Worm (Caenorhabditis elegans) whole organism, L3 larva: Measurements from ENCODE around the gene srab-13.

Experiments used
- ZK546.5 ChIP-seq: sonication (generic microtip); optimal IDR thresholded peaks from 2 replicates; lab custom pipeline; 2017; ENCODE audit warnings: missing biosample characterization, missing genetic modification characterization
- aly-2 ChIP-seq: fragments of 150-350 bp; optimal IDR thresholded peaks from 2 replicates; lab custom pipeline; 2014; ENCODE audit warnings: missing biosample characterization, missing genetic modification characterization
- ama-1 ChIP-seq: fragments of 150-350 bp; optimal IDR thresholded peaks from 2 replicates; lab custom pipeline; 2018
- ceh-16 ChIP-seq: sonication (generic microtip); optimal IDR thresholded peaks from 2 replicates; lab custom pipeline; 2017; ENCODE audit warnings: missing biosample characterization, missing genetic modification characterization
- ceh-82 ChIP-seq: fragments of 150-350 bp; optimal IDR thresholded peaks from 2 replicates; lab custom pipeline; 2014; ENCODE audit warnings: missing biosample characterization, missing genetic modification characterization
- egl-27 ChIP-seq: sonication (generic microtip); optimal IDR thresholded peaks from 4 replicates; lab custom pipeline; 2017; ENCODE audit warnings: missing biosample characterization, missing genetic modification reagents, missing genetic modification characterization
- egl-5 ChIP-seq: fragments of 150-350 bp; optimal IDR thresholded peaks from 2 replicates; lab custom pipeline; 2017; ENCODE audit warnings: missing biosample characterization, missing genetic modification reagents, missing genetic modification characterization, inconsistent platforms
- elt-2 ChIP-seq: sonication (generic microtip); optimal IDR thresholded peaks from 2 replicates; lab custom pipeline; 2016; ENCODE audit warnings: missing genetic modification reagents, mild to moderate bottlenecking, missing genetic modification characterization, missing compliant biosample characterization
- elt-3 ChIP-seq, 3 experiments: fragments of 150-350 bp in 1 of 3; sonication (generic microtip) in 2 of 3; optimal IDR thresholded peaks; 2 replicates in 2 of 3; 4 replicates in 1 of 3; lab custom pipeline; 2014 to 2017; ENCODE audit warnings: missing biosample characterization in 3 of 3, missing genetic modification characterization in 3 of 3
- eor-1 ChIP-seq, 2 experiments: fragments of 150-350 bp; optimal IDR thresholded peaks; 2 replicates each; lab custom pipeline; 2014 to 2018; ENCODE audit warnings: missing biosample characterization in 2 of 2, missing genetic modification characterization in 2 of 2
- fkh-10 ChIP-seq: sonication (generic microtip); optimal IDR thresholded peaks from 2 replicates; lab custom pipeline; 2017; ENCODE audit warnings: missing biosample characterization, missing genetic modification reagents, missing genetic modification characterization
- fkh-2 ChIP-seq: fragments of 150-350 bp; optimal IDR thresholded peaks from 2 replicates; lab custom pipeline; 2014; ENCODE audit warnings: missing biosample characterization, missing genetic modification reagents, missing genetic modification characterization
- fos-1 ChIP-seq: fragments of 150-350 bp; optimal IDR thresholded peaks from 2 replicates; lab custom pipeline; 2014; ENCODE audit warnings: missing biosample characterization, missing genetic modification characterization
- hmg-11 ChIP-seq: sonication (generic microtip); optimal IDR thresholded peaks from 2 replicates; lab custom pipeline; 2016; ENCODE audit warnings: missing genetic modification characterization, missing compliant biosample characterization
- jun-1 ChIP-seq: fragments of 150-350 bp; optimal IDR thresholded peaks from 2 replicates; lab custom pipeline; 2014; ENCODE audit warnings: missing biosample characterization, missing genetic modification reagents, missing genetic modification characterization
- mdl-1 ChIP-seq: fragments of 150-350 bp; optimal IDR thresholded peaks from 2 replicates; lab custom pipeline; 2014; ENCODE audit warnings: missing biosample characterization, missing genetic modification characterization
- nhr-12 ChIP-seq: fragments of 150-350 bp; optimal IDR thresholded peaks from 2 replicates; lab custom pipeline; 2014; ENCODE audit warnings: missing biosample characterization, missing genetic modification characterization
- nhr-23 ChIP-seq: fragments of 150-350 bp; optimal IDR thresholded peaks from 2 replicates; lab custom pipeline; 2014; ENCODE audit warnings: missing biosample characterization, missing genetic modification reagents, missing genetic modification characterization
- nhr-237 ChIP-seq: fragments of 150-350 bp; optimal IDR thresholded peaks from 2 replicates; lab custom pipeline; 2014; ENCODE audit warnings: missing biosample characterization, missing genetic modification characterization
- nhr-25 ChIP-seq: sonication (generic microtip); optimal IDR thresholded peaks from 2 replicates; lab custom pipeline; 2017; ENCODE audit warnings: missing biosample characterization, missing genetic modification characterization
- nhr-28 ChIP-seq: fragments of 150-350 bp; optimal IDR thresholded peaks from 2 replicates; lab custom pipeline; 2014; ENCODE audit warnings: missing biosample characterization, missing genetic modification characterization
- nhr-67 ChIP-seq: fragments of 150-350 bp; optimal IDR thresholded peaks from 2 replicates; lab custom pipeline; 2014; ENCODE audit warnings: missing biosample characterization, missing genetic modification characterization
- nhr-77 ChIP-seq: fragments of 150-350 bp; optimal IDR thresholded peaks from 2 replicates; lab custom pipeline; 2014; ENCODE audit warnings: missing biosample characterization, missing genetic modification characterization
- pha-4 ChIP-seq: fragments of 150-350 bp; optimal IDR thresholded peaks from 2 replicates; lab custom pipeline; 2014; ENCODE audit warnings: missing biosample characterization, missing genetic modification reagents, missing genetic modification characterization
- pqm-1 ChIP-seq: fragments of 150-350 bp; optimal IDR thresholded peaks from 2 replicates; lab custom pipeline; 2017; ENCODE audit warnings: missing biosample characterization, missing genetic modification characterization, inconsistent platforms
- sea-2 ChIP-seq: fragments of 150-350 bp; sonication (generic microtip); optimal IDR thresholded peaks from 4 replicates; lab custom pipeline; 2014; ENCODE audit warnings: missing biosample characterization, missing genetic modification reagents, missing genetic modification characterization
- skn-1 ChIP-seq: fragments of 150-350 bp; optimal IDR thresholded peaks from 2 replicates; lab custom pipeline; 2014; ENCODE audit warnings: missing biosample characterization, missing genetic modification characterization
- snpc-4 ChIP-seq: fragments of 150-350 bp; optimal IDR thresholded peaks from 2 replicates; lab custom pipeline; 2014; ENCODE audit warnings: missing biosample characterization, missing genetic modification characterization
- unc-39 ChIP-seq: sonication (generic microtip); optimal IDR thresholded peaks from 4 replicates; lab custom pipeline; 2017; ENCODE audit warnings: missing biosample characterization, missing genetic modification characterization
- ztf-11 ChIP-seq: fragments of 150-350 bp; optimal IDR thresholded peaks from 2 replicates; lab custom pipeline; 2014; ENCODE audit warnings: missing biosample characterization, missing genetic modification characterization

Gene srab-13

ce11 chrV:1991381-1991780 lies 36.3 kb downstream of the srab-13 start:
- TF ChIP-seq hmg-11 (no peak), ZK546.5 (tag; lab: Kevin White, UChicago) (no peak), jun-1 (tag; lab: Kevin White, UChicago) (no peak), snpc-4 (tag; lab: Kevin White, UChicago) (no peak), fos-1 (tag; lab: Kevin White, UChicago) (no peak), ceh-82 (tag; lab: Kevin White, UChicago) (no peak)
- TF ChIP-seq, all 47 proteins: peak for 0

ce11 chrV:1989220-1989619 lies 38.5 kb downstream of the srab-13 start:
- TF ChIP-seq pqm-1 (peak; percentile 28), mdl-1 (tag; lab: Kevin White, UChicago) (no peak), elt-2 (peak; percentile 69)

DNA sequence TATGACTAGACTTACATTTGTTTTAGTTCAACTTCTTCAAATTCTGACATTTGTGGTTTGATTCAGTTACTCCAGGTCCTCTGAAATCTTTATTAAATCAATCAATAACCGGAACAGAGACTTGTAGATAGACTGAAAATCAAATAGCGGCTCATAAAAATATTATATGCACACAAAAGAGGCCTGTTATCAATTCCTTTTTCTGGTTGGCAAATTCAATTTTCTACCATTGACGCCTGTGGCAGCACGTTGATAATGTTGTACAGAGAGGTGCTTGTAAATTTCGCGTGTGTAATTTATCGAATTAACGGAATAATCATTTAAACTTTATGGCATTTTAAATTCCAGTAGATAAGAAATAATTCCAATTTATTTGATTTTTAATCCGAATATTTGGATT lies 40.7 kb downstream of the srab-13 start, which contains the start of gene T08B1.1:
Gene T08B1.1 (minus strand): TSS at position 92 of the 400 bp plus-strand sequence.
- TF ChIP-seq fkh-2 (tag; lab: Kevin White, UChicago) = no peak
- TF ChIP-seq elt-2 = peak; percentile 88
- peak; percentile 74 for TF ChIP-seq pqm-1
- no peak for TF ChIP-seq nhr-67 (tag; lab: Kevin White, UChicago)
- no peak for TF ChIP-seq pha-4 (tag; lab: Kevin White, UChicago)

DNA sequence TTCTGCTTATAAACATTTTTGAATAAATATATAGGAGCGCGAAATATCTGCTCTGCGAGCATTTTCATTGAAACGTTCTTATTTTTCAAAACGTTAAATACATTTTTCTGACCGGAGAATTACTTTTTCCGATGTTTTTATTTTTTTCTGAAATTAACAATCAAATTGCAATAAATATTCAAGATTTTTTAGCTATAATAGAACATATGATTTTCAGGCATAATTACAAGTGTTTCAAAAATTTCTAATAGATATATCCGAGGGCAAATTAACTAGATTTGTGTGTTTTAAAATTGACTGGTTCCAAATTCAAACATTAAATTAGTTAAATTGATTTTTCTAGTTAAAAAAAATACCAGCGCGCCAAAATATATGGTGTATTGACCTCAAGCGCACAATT lies 48.7 kb downstream of the srab-13 start, which contains the start of gene T08B1.4:
Gene T08B1.4 (plus strand): TSS at position 301 of the 400 bp plus-strand sequence.
- TF ChIP-seq nhr-12 (tag; lab: Kevin White, UChicago) (no peak), elt-3 (tag; optimal IDR thresholded peaks at IDR 0.05; lab: Kevin White, UChicago) (no peak), nhr-77 (tag; lab: Kevin White, UChicago) (no peak), skn-1 (no peak), aly-2 (tag; lab: Kevin White, UChicago) (no peak), fkh-10 (GFP tag; lab: Kevin White, UChicago) (no peak), egl-27 (tag; lab: Kevin White, UChicago) (no peak), sea-2 (no peak), nhr-23 (tag; lab: Kevin White, UChicago) (no peak), nhr-28 (no peak), elt-2 (no peak), ZK546.5 (tag; lab: Kevin White, UChicago) (no peak), pha-4 (tag; lab: Kevin White, UChicago) (no peak), ztf-11 (tag; lab: Kevin White, UChicago) (no peak), snpc-4 (tag; lab: Kevin White, UChicago) (no peak), nhr-25 (no peak), egl-5 (tag; lab: Kevin White, UChicago) (no peak), eor-1 (tag; optimal IDR thresholded peaks at IDR 0.05; lab: Kevin White, UChicago) (no peak), ama-1 (lab: Kevin White, UChicago) (no peak)

ce11 chrV:1975049-1975448 lies 52.6 kb downstream of the srab-13 start, which contains the start of gene fbxa-201:
Gene fbxa-201 (plus strand): TSS chrV:1975349.
- TF ChIP-seq ZK546.5 (tag; lab: Kevin White, UChicago) = no peak
- TF ChIP-seq nhr-237 (tag; lab: Kevin White, UChicago) = no peak
- no peak for TF ChIP-seq ceh-16 (tag; lab: Kevin White, UChicago)
- no peak for TF ChIP-seq unc-39 (tag; lab: Kevin White, UChicago)
